Worm (Caenorhabditis elegans) whole organism, late embryonic: ENCODE data around the gene kvs-3.

Experiments
- C08G9.2 ChIP-seq: sonication (generic microtip); optimal IDR thresholded peaks from 2 replicates; lab custom pipeline; 2016; ENCODE audit warnings: mild to moderate bottlenecking, missing genetic modification characterization, moderate library complexity, missing compliant biosample characterization
- T23F11.4 ChIP-seq: fragments of 200-800 bp; sonication (Bioruptor generic); optimal IDR thresholded peaks from 2 replicates; lab custom pipeline; 2018; ENCODE audit warnings: mild to moderate bottlenecking, missing genetic modification characterization, missing compliant biosample characterization
- Y22D7AL.16 ChIP-seq: sonication (generic microtip); optimal IDR thresholded peaks from 2 replicates; lab custom pipeline; 2016; ENCODE audit warnings: missing genetic modification characterization, missing compliant biosample characterization
- ahr-1 ChIP-seq: sonication (generic microtip); optimal IDR thresholded peaks from 2 replicates; lab custom pipeline; 2016; ENCODE audit warnings: missing genetic modification characterization, missing compliant biosample characterization
- ceh-14 ChIP-seq: sonication (generic microtip); optimal IDR thresholded peaks from 2 replicates; lab custom pipeline; 2016; ENCODE audit warnings: missing genotype, missing genetic modification characterization, missing compliant biosample characterization
- ceh-19 ChIP-seq: fragments of 200-800 bp; sonication (Bioruptor generic); optimal IDR thresholded peaks from 2 replicates; lab custom pipeline; 2018; ENCODE audit warnings: mild to moderate bottlenecking, missing genetic modification characterization, missing compliant biosample characterization
- ceh-2 ChIP-seq: sonication (generic microtip); optimal IDR thresholded peaks from 2 replicates; lab custom pipeline; 2016; ENCODE audit warnings: missing genotype, missing genetic modification characterization, missing compliant biosample characterization
- ceh-22 ChIP-seq: sonication (generic microtip); optimal IDR thresholded peaks from 2 replicates; lab custom pipeline; 2017; ENCODE audit warnings: missing biosample characterization, missing genetic modification characterization
- ceh-30 ChIP-seq: fragments of 150-350 bp; optimal IDR thresholded peaks from 2 replicates; lab custom pipeline; 2014; ENCODE audit warnings: missing biosample characterization, missing genetic modification characterization
- ceh-31 ChIP-seq: sonication (generic microtip); optimal IDR thresholded peaks from 2 replicates; lab custom pipeline; 2016; ENCODE audit warnings: missing genetic modification characterization, missing compliant biosample characterization
- ceh-34 ChIP-seq: sonication (generic microtip); optimal IDR thresholded peaks from 2 replicates; lab custom pipeline; 2016; ENCODE audit warnings: mild to moderate bottlenecking, missing genetic modification characterization, missing compliant biosample characterization
- ceh-9 ChIP-seq: sonication (generic microtip); optimal IDR thresholded peaks from 2 replicates; lab custom pipeline; 2016; ENCODE audit warnings: mild to moderate bottlenecking, missing genetic modification characterization, inconsistent platforms, missing compliant biosample characterization
- elt-4 ChIP-seq: sonication (generic microtip); optimal IDR thresholded peaks from 2 replicates; lab custom pipeline; 2016; ENCODE audit warnings: missing genetic modification characterization, missing compliant biosample characterization
- ets-4 ChIP-seq: sonication (generic microtip); optimal IDR thresholded peaks from 2 replicates; lab custom pipeline; 2016; ENCODE audit warnings: missing genetic modification characterization, missing compliant biosample characterization
- eyg-1 ChIP-seq: sonication (generic microtip); optimal IDR thresholded peaks from 2 replicates; lab custom pipeline; 2016; ENCODE audit warnings: missing genotype, missing genetic modification characterization, missing compliant biosample characterization
- fkh-6 ChIP-seq: sonication (generic microtip); optimal IDR thresholded peaks from 2 replicates; lab custom pipeline; 2016; ENCODE audit warnings: missing genetic modification characterization, missing compliant biosample characterization
- hlh-13 ChIP-seq: fragments of 200-800 bp; sonication (Bioruptor generic); optimal IDR thresholded peaks from 2 replicates; lab custom pipeline; 2018; ENCODE audit warnings: mild to moderate bottlenecking, missing genetic modification characterization, missing compliant biosample characterization
- hlh-30 ChIP-seq: sonication (generic microtip); optimal IDR thresholded peaks from 2 replicates; lab custom pipeline; 2017; ENCODE audit warnings: antibody characterized with exemption, missing genetic modification characterization, missing compliant biosample characterization; ENCODE audit not compliant: insufficient read depth
- hlh-6 ChIP-seq: sonication (generic microtip); optimal IDR thresholded peaks from 2 replicates; lab custom pipeline; 2016; ENCODE audit warnings: missing genotype, missing genetic modification characterization, missing compliant biosample characterization
- hlh-8 ChIP-seq: sonication (generic microtip); optimal IDR thresholded peaks from 2 replicates; lab custom pipeline; 2016; ENCODE audit warnings: missing genotype, missing genetic modification characterization, missing compliant biosample characterization
- lim-6 ChIP-seq: sonication (generic microtip); optimal IDR thresholded peaks from 2 replicates; lab custom pipeline; 2016; ENCODE audit warnings: missing genetic modification characterization, missing compliant biosample characterization
- nhr-232 ChIP-seq: sonication (generic microtip); optimal IDR thresholded peaks from 2 replicates; lab custom pipeline; 2016; ENCODE audit warnings: missing genetic modification characterization, missing compliant biosample characterization
- odd-2 ChIP-seq: sonication (generic microtip); optimal IDR thresholded peaks from 2 replicates; lab custom pipeline; 2017; ENCODE audit warnings: antibody characterized with exemption, mild to moderate bottlenecking, missing genetic modification characterization, missing compliant biosample characterization
- pha-2 ChIP-seq: sonication (generic microtip); optimal IDR thresholded peaks from 2 replicates; lab custom pipeline; 2017; ENCODE audit warnings: mild to moderate bottlenecking, missing genetic modification characterization, missing compliant biosample characterization
- pha-4 ChIP-seq: fragments of 150-350 bp; optimal IDR thresholded peaks from 2 replicates; lab custom pipeline; 2018; ENCODE audit warnings: missing biosample characterization, missing genetic modification reagents, missing genetic modification characterization
- rnt-1 ChIP-seq: sonication (generic microtip); optimal IDR thresholded peaks from 2 replicates; lab custom pipeline; 2016; ENCODE audit warnings: missing genetic modification characterization, missing compliant biosample characterization
- sdc-2 ChIP-seq: sonication (generic microtip); optimal IDR thresholded peaks from 2 replicates; lab custom pipeline; 2016; ENCODE audit warnings: missing genotype, missing genetic modification characterization, missing compliant biosample characterization
- sox-2 ChIP-seq: fragments of 200-800 bp; sonication (Bioruptor generic); IDR thresholded peaks from 2 replicates; pipeline ENCODE4 v1.3.6; 2022; ENCODE audit warnings: missing genetic modification reagents, missing genetic modification characterization, missing compliant biosample characterization
- sox-4 ChIP-seq: sonication (generic microtip); optimal IDR thresholded peaks from 2 replicates; lab custom pipeline; 2017; ENCODE audit warnings: mild to moderate bottlenecking, missing genetic modification characterization, inconsistent platforms, missing compliant biosample characterization
- tbx-2 ChIP-seq: sonication (generic microtip); optimal IDR thresholded peaks from 2 replicates; lab custom pipeline; 2016; ENCODE audit warnings: missing genetic modification characterization, missing compliant biosample characterization
- ttx-3 ChIP-seq: sonication (generic microtip); optimal IDR thresholded peaks from 2 replicates; lab custom pipeline; 2016; ENCODE audit warnings: missing genetic modification reagents, missing genetic modification characterization, missing compliant biosample characterization
- unc-42 ChIP-seq: sonication (generic microtip); optimal IDR thresholded peaks from 2 replicates; lab custom pipeline; 2016; ENCODE audit warnings: missing genotype, missing genetic modification characterization, missing compliant biosample characterization
- unc-55 ChIP-seq: sonication (generic microtip); optimal IDR thresholded peaks from 2 replicates; lab custom pipeline; 2017; ENCODE audit warnings: missing biosample characterization, missing genetic modification reagents, missing genetic modification characterization
- zip-5 ChIP-seq: sonication (generic microtip); optimal IDR thresholded peaks from 2 replicates; lab custom pipeline; 2016; ENCODE audit warnings: missing genetic modification characterization, missing compliant biosample characterization

The kvs-3 gene

ce11 chrV:9293359-9293758 lies 24.8 kb upstream of the kvs-3 start:
- TF ChIP-seq ceh-34 (tag; lab: Kevin White, UChicago) (peak; percentile 23), ceh-22 (tag; lab: Kevin White, UChicago) (no peak), sdc-2 (tag; lab: Kevin White, UChicago) (peak; percentile 38), nhr-232 (tag; lab: Kevin White, UChicago) (peak; percentile 10), ceh-31 (tag; lab: Kevin White, UChicago) (peak; percentile 17), ceh-19 (GFP tag; lab: Kevin White, UChicago) (no peak), C08G9.2 (tag; lab: Kevin White, UChicago) (peak; percentile 25), sox-4 (tag; lab: Kevin White, UChicago) (peak; percentile 9), ceh-14 (tag; lab: Kevin White, UChicago) (peak; percentile 34), ceh-2 (peak; percentile 14), unc-55 (GFP tag; lab: Kevin White, UChicago) (no peak), lim-6 (tag; lab: Kevin White, UChicago) (peak; percentile 16), eyg-1 (tag; lab: Kevin White, UChicago) (no peak), fkh-6 (tag; lab: Kevin White, UChicago) (peak; percentile 8), tbx-2 (peak; percentile 42), unc-42 (tag; lab: Kevin White, UChicago) (peak; percentile 30)

- TF ChIP-seq rnt-1 (peak; percentile 60), ttx-3 (no peak)
- TF ChIP-seq, all 69 proteins: peak for 1
Observed at ce11 chrV:9295581-9295980, 22.5 kb upstream of the kvs-3 start.

DNA sequence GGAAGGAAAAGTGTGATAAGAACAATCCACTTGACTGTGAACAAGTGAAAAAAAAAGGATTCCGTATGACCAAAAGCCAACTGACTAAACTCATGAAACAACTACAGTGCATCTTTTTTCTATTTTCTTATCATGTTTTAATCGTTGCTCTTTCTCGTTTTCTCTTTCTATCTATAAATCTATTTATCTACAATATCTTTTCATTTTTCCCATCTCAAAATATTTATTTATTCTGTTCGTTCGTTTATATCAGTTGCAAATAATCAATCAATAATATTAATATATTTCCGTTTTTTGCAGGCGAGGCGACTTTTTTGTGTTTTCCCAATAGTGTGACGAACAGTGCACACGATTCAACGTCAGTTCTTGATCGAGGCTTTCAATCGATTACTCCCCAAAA lies 20.8 kb upstream of the kvs-3 start, which contains the start of gene F44A2.5:
F44A2.5 (plus strand) TSS at position 301 of the 400 bp plus-strand sequence.
- TF ChIP-seq pha-4 (no peak), ceh-9 (tag; lab: Kevin White, UChicago) (no peak), odd-2 (tag; lab: Kevin White, UChicago) (no peak), hlh-30 (no peak), hlh-8 (tag; lab: Kevin White, UChicago) (no peak), Y22D7AL.16 (tag; lab: Kevin White, UChicago) (no peak), hlh-6 (no peak), ets-4 (tag; lab: Kevin White, UChicago) (no peak)
- TF ChIP-seq, all 69 proteins: peak for 0

- TF ChIP-seq ceh-30 (tag; lab: Kevin White, UChicago), result no peak
- TF ChIP-seq sox-2, result no peak
- no peak for TF ChIP-seq ceh-31 (tag; lab: Kevin White, UChicago)
- TF ChIP-seq ceh-14 (tag; lab: Kevin White, UChicago), result no peak
- TF ChIP-seq hlh-8 (tag; lab: Kevin White, UChicago), result no peak
Observed at ce11 chrV:9303026-9303425, 15.1 kb upstream of the kvs-3 start, which contains the start of gene nhr-39. TSS of gene nhr-39 (plus strand) at chrV:9303326.

DNA sequence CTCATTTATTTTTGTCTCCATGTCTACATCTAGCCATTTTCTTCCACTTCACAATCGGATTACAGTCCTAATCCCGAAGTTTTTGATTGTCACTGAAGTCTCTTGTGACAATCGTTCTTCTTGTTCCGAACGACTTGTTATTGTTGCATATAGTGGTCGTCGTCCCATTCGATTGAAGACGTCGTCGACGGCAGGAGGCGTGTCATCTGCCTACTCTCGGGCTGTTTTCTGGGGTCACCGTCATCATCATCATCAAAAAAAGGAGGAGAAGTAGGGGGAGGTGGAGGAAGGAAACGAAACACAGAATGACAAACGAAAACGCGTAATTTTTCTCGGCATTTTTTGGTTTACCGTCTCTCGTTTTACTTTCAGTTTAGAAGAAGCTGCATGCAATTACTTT lies 13.0 kb upstream of the kvs-3 start, which contains the start of gene F44A2.3:
F44A2.3 (plus strand) TSS at position 301 of the 400 bp plus-strand sequence.
- TF ChIP-seq zip-5 (tag; lab: Kevin White, UChicago) (no peak), ceh-30 (tag; lab: Kevin White, UChicago) (no peak), ahr-1 (tag; lab: Kevin White, UChicago) (no peak), ceh-2 (no peak), pha-2 (tag; lab: Kevin White, UChicago) (no peak), elt-4 (tag; lab: Kevin White, UChicago) (no peak), T23F11.4 (GFP tag; lab: Kevin White, UChicago) (no peak), Y22D7AL.16 (tag; lab: Kevin White, UChicago) (no peak), hlh-13 (GFP tag; lab: Kevin White, UChicago) (no peak), ceh-34 (tag; lab: Kevin White, UChicago) (no peak)
